Fruit fly (Drosophila melanogaster) whole organism: ENCODE results near the gene rst.

ENCODE experiments used
- CG8478 ChIP-seq: fragments of >200 bp; optimal IDR thresholded peaks from 2 replicates; lab custom pipeline; 2018; ENCODE audit warnings: inconsistent platforms
- Dll ChIP-seq: fragments of >200 bp; optimal IDR thresholded peaks from 2 replicates; lab custom pipeline; 2017
- EcR ChIP-seq, 2 experiments: fragments of >200 bp; optimal IDR thresholded peaks; 2 replicates each; lab custom pipeline; 2017; ENCODE audit warnings: missing biosample characterization in 2 of 2, missing genetic modification characterization in 2 of 2, missing genetic modification reagents in 2 of 2
- pan ChIP-seq: fragments of >200 bp; optimal IDR thresholded peaks from 2 replicates; lab custom pipeline; 2017
- psq ChIP-seq: fragments of >200 bp; optimal IDR thresholded peaks from 2 replicates; lab custom pipeline; 2017

dm6 chrX:3016462-3016861, 42.8 kb upstream of the rst start:
- TF ChIP-seq EcR (GFP tag; optimal IDR thresholded peaks at IDR 0.05; lab: Kevin White, UChicago) (no peak), pan (no peak), CG8478 (no peak), psq (lab: Kevin White, UChicago) (no peak), Dll (lab: Kevin White, UChicago) (no peak)
